Fruit fly (Drosophila melanogaster): ENCODE data around the gene CG9536.
A peak's percentile ranks its signal among the peaks of the same experiment; 100 is the strongest.

CG9536 gene

dm6 chr2L:6480212-6480994 is 3.6 kb upstream of the CG9536 start, which contains the start of the genes Sec61alpha and Daxx (continued):
- TF ChIP-seq al (GFP tag; IDR thresholded peaks at IDR 0.05) (peak; percentile 88), ATbp (GFP tag; optimal IDR thresholded peaks at IDR 0.05) (peak; percentile 49), Lim3 (GFP tag; IDR thresholded peaks at IDR 0.05) (no peak), CG8765 (GFP tag; IDR thresholded peaks at IDR 0.05) (peak; percentile 71), CG12104 (GFP tag; optimal IDR thresholded peaks at IDR 0.05) (peak; percentile 70), ase (GFP tag; IDR thresholded peaks at IDR 0.05) (peak; percentile 77), CG9817 (tag; optimal IDR thresholded peaks at IDR 0.05) (peak; percentile 88), Blimp-1 (GFP tag; optimal IDR thresholded peaks at IDR 0.05) (peak; percentile 68), Chrac-16 (GFP tag; optimal IDR thresholded peaks at IDR 0.05) (peak; percentile 84), CG10274 (GFP tag; optimal IDR thresholded peaks at IDR 0.05) (peak; percentile 59), Hmr (GFP tag; optimal IDR thresholded peaks at IDR 0.05) (peak; percentile 91), CG10267 (tag; optimal IDR thresholded peaks at IDR 0.05) (peak; percentile 81), CG11560 (tag; IDR thresholded peaks at IDR 0.05) (peak; percentile 62; the same call in 2 of the 3 replicates), CG10147 (GFP tag; optimal IDR thresholded peaks at IDR 0.05) (peak; percentile 85), klu (GFP tag; IDR thresholded peaks at IDR 0.05) (peak; percentile 75; the same call in 1 of the 2 replicates), insv (GFP tag; optimal IDR thresholded peaks at IDR 0.05) (peak in 1 of 2 experiments; percentile 69), peb (GFP tag; IDR thresholded peaks at IDR 0.05) (peak; percentile 68), CG11093 (GFP tag; IDR thresholded peaks at IDR 0.05) (peak; percentile 60; the same call in 1 of the 3 replicates), zfh1 (GFP tag; IDR thresholded peaks at IDR 0.05) (peak; percentile 69; the same call in 2 of the 3 replicates), dimm (GFP tag; IDR thresholded peaks at IDR 0.05) (peak; percentile 72), gro (GFP tag; optimal IDR thresholded peaks at IDR 0.05) (peak; percentile 82), shn (GFP tag; optimal IDR thresholded peaks at IDR 0.05) (peak; percentile 94), CG17359 (tag; optimal IDR thresholded peaks at IDR 0.05) (peak; percentile 75), Abd-B (GFP tag; optimal IDR thresholded peaks at IDR 0.05) (peak; percentile 89), CG6689 (GFP tag; IDR thresholded peaks at IDR 0.05) (peak; percentile 82), CG12299 (tag; optimal IDR thresholded peaks at IDR 0.05) (peak; percentile 67), BtbVII (GFP tag; optimal IDR thresholded peaks at IDR 0.05) (peak; percentile 25), tll (GFP tag; optimal IDR thresholded peaks at IDR 0.05) (peak; percentile 4 to 69), cwo (GFP tag; optimal IDR thresholded peaks at IDR 0.05) (peak; percentile 62), cg (GFP tag; optimal IDR thresholded peaks at IDR 0.05) (no peak), sob (GFP tag; IDR thresholded peaks at IDR 0.05) (peak; percentile 88), Ets65A (GFP tag) (peak; percentile 98), HLH54F (GFP tag; optimal IDR thresholded peaks at IDR 0.05) (peak; percentile 94), Hr3 (GFP tag; optimal IDR thresholded peaks at IDR 0.05) (peak; percentile 87), NK7.1 (GFP tag; optimal IDR thresholded peaks at IDR 0.05) (peak; percentile 68), bigmax (GFP tag; optimal IDR thresholded peaks at IDR 0.05) (no peak), CG9215 (GFP tag; IDR thresholded peaks at IDR 0.05) (peak; percentile 88), CG13624 (GFP tag; optimal IDR thresholded peaks at IDR 0.05) (peak; percentile 91), CG8478 (optimal IDR thresholded peaks at IDR 0.05) (no peak), trh (GFP tag; optimal IDR thresholded peaks at IDR 0.05) (peak; percentile 65), inv (GFP tag; IDR thresholded peaks at IDR 0.05; ENCODE audit: partially characterized antibody) (peak; percentile 100), psq (GFP tag; optimal IDR thresholded peaks at IDR 0.05) (peak; percentile 47), Sry-β (GFP tag; optimal IDR thresholded peaks at IDR 0.05) (peak; percentile 35), ERR (GFP tag; optimal IDR thresholded peaks at IDR 0.05) (peak; percentile 69), luna (GFP tag; optimal IDR thresholded peaks at IDR 0.05) (peak; percentile 90), CG18599 (GFP tag; optimal IDR thresholded peaks at IDR 0.05) (peak; percentile 86), Meics (GFP tag; optimal IDR thresholded peaks at IDR 0.05) (peak; percentile 78), CG6813 (GFP tag; optimal IDR thresholded peaks at IDR 0.05) (peak; percentile 32), vvl (GFP tag; IDR thresholded peaks at IDR 0.05) (peak; percentile 90)
